Worm (Caenorhabditis elegans) whole organism, L3 larva: ENCODE data around the gene fbxa-199.

ENCODE experiments used
- ama-1 ChIP-seq: fragments of 150-350 bp; optimal IDR thresholded peaks from 2 replicates; lab custom pipeline; 2018
- nhr-12 ChIP-seq: fragments of 150-350 bp; optimal IDR thresholded peaks from 2 replicates; lab custom pipeline; 2014; ENCODE audit warnings: missing biosample characterization, missing genetic modification characterization
- pha-4 ChIP-seq: fragments of 150-350 bp; optimal IDR thresholded peaks from 2 replicates; lab custom pipeline; 2014; ENCODE audit warnings: missing biosample characterization, missing genetic modification reagents, missing genetic modification characterization
- sea-2 ChIP-seq: fragments of 150-350 bp; sonication (generic microtip); optimal IDR thresholded peaks from 4 replicates; lab custom pipeline; 2014; ENCODE audit warnings: missing biosample characterization, missing genetic modification reagents, missing genetic modification characterization

DNA sequence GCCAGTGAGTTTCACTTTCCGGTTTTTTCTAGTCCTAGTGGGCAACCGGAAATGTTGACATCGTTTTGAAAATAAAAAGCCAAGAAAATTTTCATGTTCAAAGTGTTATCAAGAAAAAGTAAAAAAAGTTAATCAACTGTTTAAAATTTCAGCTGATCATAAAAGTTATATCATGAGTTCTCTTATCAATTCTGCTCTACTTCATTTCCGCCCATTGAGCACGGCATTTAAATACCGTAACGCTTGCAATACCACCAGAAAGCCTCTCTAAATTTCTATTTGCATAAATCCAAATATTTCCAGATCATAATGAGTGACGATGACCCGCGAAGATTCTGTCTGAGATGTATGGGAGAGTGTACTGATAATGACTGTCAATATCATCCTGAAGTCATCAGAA, 46.0 kb upstream of the fbxa-199 start, which contains the start of gene T26H5.9:
- TF ChIP-seq sea-2 (GFP tag; lab: Kevin White, UChicago) (no peak), nhr-12 (tag; lab: Kevin White, UChicago) (no peak), ama-1 (no peak), pha-4 (tag; lab: Kevin White, UChicago) (no peak)
